Worm (Caenorhabditis elegans) whole organism, L1 larva: ENCODE results near the gene pbs-6.

Experiments
- C34B4.2 ChIP-seq: sonication (generic microtip); optimal IDR thresholded peaks from 2 replicates; lab custom pipeline; 2017; ENCODE audit warnings: mild to moderate bottlenecking, missing genetic modification characterization, missing compliant biosample characterization
- ama-1 ChIP-seq: fragments of 150-350 bp; optimal IDR thresholded peaks from 2 replicates; lab custom pipeline; 2014
- ces-1 ChIP-seq: fragments of 150-350 bp; optimal IDR thresholded peaks from 2 replicates; lab custom pipeline; 2014; ENCODE audit warnings: missing biosample characterization, missing genetic modification reagents, missing genetic modification characterization
- dpl-1 ChIP-seq, 3 experiments: fragments of 150-350 bp in 2 of 3; sonication (generic microtip) in 1 of 3; optimal IDR thresholded peaks; 2 replicates each; lab custom pipeline; 2014 to 2017; ENCODE audit warnings: missing biosample characterization in 3 of 3, missing genetic modification characterization in 3 of 3, missing genetic modification reagents in 3 of 3
- dsc-1 ChIP-seq: sonication (generic microtip); optimal IDR thresholded peaks from 2 replicates; lab custom pipeline; 2016; ENCODE audit warnings: mild to moderate bottlenecking, missing genetic modification characterization, missing compliant biosample characterization
- efl-3 ChIP-seq: fragments of 200-800 bp; sonication (Bioruptor generic); optimal IDR thresholded peaks from 2 replicates; lab custom pipeline; 2018; ENCODE audit warnings: mild to moderate bottlenecking, missing genetic modification characterization, missing compliant biosample characterization
- elt-2 ChIP-seq: sonication (generic microtip); optimal IDR thresholded peaks from 2 replicates; lab custom pipeline; 2016; ENCODE audit warnings: missing genetic modification characterization, mild to moderate bottlenecking, inconsistent platforms, missing compliant biosample characterization, missing genetic modification reagents
- fkh-10 ChIP-seq: sonication (generic microtip); optimal IDR thresholded peaks from 2 replicates; lab custom pipeline; 2017; ENCODE audit warnings: missing biosample characterization, missing genetic modification reagents, missing genetic modification characterization
- fkh-8 ChIP-seq: sonication (generic microtip); optimal IDR thresholded peaks from 2 replicates; lab custom pipeline; 2016; ENCODE audit warnings: mild to moderate bottlenecking, missing genetic modification characterization, missing compliant biosample characterization
- grh-1 ChIP-seq: fragments of 200-800 bp; sonication (Bioruptor generic); IDR thresholded peaks from 2 replicates; pipeline ENCODE4 v1.3.6; 2022; ENCODE audit warnings: missing genetic modification reagents, missing genetic modification characterization, missing compliant biosample characterization
- hlh-17 ChIP-seq: fragments of 200-800 bp; sonication (Bioruptor generic); optimal IDR thresholded peaks from 2 replicates; lab custom pipeline; 2018; ENCODE audit warnings: missing genetic modification characterization, mild to moderate bottlenecking, missing compliant biosample characterization, moderate library complexity, borderline replicate concordance
- hpl-2 ChIP-seq: fragments of 150-350 bp; optimal IDR thresholded peaks from 2 replicates; lab custom pipeline; 2014; ENCODE audit warnings: missing biosample characterization, missing genetic modification reagents, missing genetic modification characterization
- isw-1 ChIP-seq: fragments of 200-800 bp; sonication (Bioruptor generic); IDR thresholded peaks from 2 replicates; pipeline ENCODE4 v1.3.6; 2022; ENCODE audit warnings: missing genetic modification characterization, missing compliant biosample characterization
- jun-1 ChIP-seq: fragments of 150-350 bp; optimal IDR thresholded peaks from 2 replicates; lab custom pipeline; 2014; ENCODE audit warnings: missing biosample characterization, missing genetic modification reagents, missing genetic modification characterization
- lin-14 ChIP-seq: fragments of 200-800 bp; sonication (Bioruptor generic); optimal IDR thresholded peaks from 2 replicates; lab custom pipeline; 2018; ENCODE audit warnings: mild to moderate bottlenecking, missing genetic modification characterization, moderate library complexity, missing compliant biosample characterization
- lin-15B ChIP-seq: fragments of 150-350 bp; sonication (generic microtip); optimal IDR thresholded peaks from 3 replicates; lab custom pipeline; 2014; ENCODE audit warnings: missing biosample characterization, missing genetic modification characterization
- lin-35 ChIP-seq, 2 experiments: fragments of 150-350 bp; optimal IDR thresholded peaks; 2 replicates each; lab custom pipeline; 2014; ENCODE audit warnings: missing biosample characterization in 2 of 2, missing genetic modification characterization in 2 of 2, missing genetic modification reagents in 2 of 2
- lin-39 ChIP-seq: fragments of 150-350 bp; optimal IDR thresholded peaks from 2 replicates; lab custom pipeline; 2014; ENCODE audit warnings: missing biosample characterization, missing genetic modification reagents, missing genetic modification characterization
- lir-3 ChIP-seq: sonication (generic microtip); optimal IDR thresholded peaks from 2 replicates; lab custom pipeline; 2016; ENCODE audit warnings: mild to moderate bottlenecking, missing genetic modification characterization, moderate library complexity, missing compliant biosample characterization; ENCODE audit not compliant: poor library complexity
- mep-1 ChIP-seq: fragments of 150-350 bp; optimal IDR thresholded peaks from 2 replicates; lab custom pipeline; 2014; ENCODE audit warnings: missing biosample characterization, missing genetic modification characterization
- nhr-19 ChIP-seq: fragments of 200-800 bp; sonication (Bioruptor generic); conservative IDR thresholded peaks from 2 replicates; pipeline ENCODE4 v1.3.6; 2022; ENCODE audit warnings: missing genetic modification characterization, missing compliant biosample characterization
- nhr-28 ChIP-seq: fragments of 150-350 bp; optimal IDR thresholded peaks from 2 replicates; lab custom pipeline; 2014; ENCODE audit warnings: missing biosample characterization, missing genetic modification characterization
- nhr-71 ChIP-seq: sonication (generic microtip); optimal IDR thresholded peaks from 2 replicates; lab custom pipeline; 2016; ENCODE audit warnings: mild to moderate bottlenecking, missing genetic modification characterization, moderate library complexity, missing compliant biosample characterization
- nhr-76 ChIP-seq: sonication (generic microtip); optimal IDR thresholded peaks from 2 replicates; lab custom pipeline; 2017; ENCODE audit warnings: missing biosample characterization, missing genetic modification characterization
- nhr-84 ChIP-seq: sonication (generic microtip); optimal IDR thresholded peaks from 2 replicates; lab custom pipeline; 2017; ENCODE audit warnings: missing biosample characterization, missing genetic modification characterization
- nhr-85 ChIP-seq: sonication (generic microtip); peaks from one replicate; lab custom pipeline; 2016; ENCODE audit warnings: missing genetic modification characterization, inconsistent platforms, missing compliant biosample characterization
- pag-3 ChIP-seq: sonication (generic microtip); optimal IDR thresholded peaks from 2 replicates; lab custom pipeline; 2017; ENCODE audit warnings: missing genetic modification characterization, mild to moderate bottlenecking, missing compliant biosample characterization, antibody characterized with exemption, borderline replicate concordance; ENCODE audit not compliant: insufficient read depth
- pax-3 ChIP-seq: fragments of 200-800 bp; sonication (Bioruptor generic); optimal IDR thresholded peaks from 2 replicates; lab custom pipeline; 2018; ENCODE audit warnings: mild to moderate bottlenecking, missing genetic modification characterization, moderate library complexity, missing compliant biosample characterization
- pqm-1 ChIP-seq: sonication (generic microtip); optimal IDR thresholded peaks from 3 replicates; lab custom pipeline; 2017; ENCODE audit warnings: missing biosample characterization, missing genetic modification characterization
- skn-1 ChIP-seq: fragments of 150-350 bp; optimal IDR thresholded peaks from 2 replicates; lab custom pipeline; 2014; ENCODE audit warnings: missing biosample characterization, missing genetic modification characterization
- snpc-4 ChIP-seq: fragments of 150-350 bp; optimal IDR thresholded peaks from 2 replicates; lab custom pipeline; 2014; ENCODE audit warnings: missing biosample characterization, missing genetic modification characterization
- sptf-1 ChIP-seq: fragments of 150-350 bp; optimal IDR thresholded peaks from 2 replicates; lab custom pipeline; 2014; ENCODE audit warnings: missing biosample characterization, missing genetic modification characterization
- tbx-2 ChIP-seq: sonication (generic microtip); optimal IDR thresholded peaks from 2 replicates; lab custom pipeline; 2016; ENCODE audit warnings: missing genetic modification characterization, missing compliant biosample characterization
- tlp-1 ChIP-seq: fragments of 150-350 bp; optimal IDR thresholded peaks from 2 replicates; lab custom pipeline; 2014; ENCODE audit warnings: missing biosample characterization, missing genetic modification characterization
- unc-62 ChIP-seq: fragments of 150-350 bp; optimal IDR thresholded peaks from 2 replicates; lab custom pipeline; 2014; ENCODE audit warnings: missing biosample characterization, missing genetic modification reagents, missing genetic modification characterization
- unc-86 ChIP-seq: sonication (generic microtip); optimal IDR thresholded peaks from 2 replicates; lab custom pipeline; 2016; ENCODE audit warnings: missing genetic modification characterization, missing compliant biosample characterization
- unc-98 ChIP-seq: fragments of 200-800 bp; sonication (Bioruptor generic); IDR thresholded peaks from 2 replicates; pipeline ENCODE4 v1.3.6; 2022; ENCODE audit warnings: missing genetic modification characterization, missing compliant biosample characterization
- xbp-1 ChIP-seq: sonication (generic microtip); optimal IDR thresholded peaks from 2 replicates; lab custom pipeline; 2016; ENCODE audit warnings: missing genetic modification characterization, missing compliant biosample characterization
- zag-1 ChIP-seq: fragments of 150-350 bp; optimal IDR thresholded peaks from 2 replicates; lab custom pipeline; 2014; ENCODE audit warnings: missing biosample characterization, missing genetic modification characterization
- zip-4 ChIP-seq: fragments of 200-800 bp; sonication (Bioruptor generic); optimal IDR thresholded peaks from 2 replicates; lab custom pipeline; 2018; ENCODE audit warnings: mild to moderate bottlenecking, missing genetic modification characterization, moderate library complexity, missing compliant biosample characterization
- ztf-11 ChIP-seq, 2 experiments: sonication (generic microtip); optimal IDR thresholded peaks; 2 replicates each; lab custom pipeline; 2016 to 2017; ENCODE audit warnings: missing genetic modification characterization in 2 of 2, missing biosample characterization in 1 of 2, missing compliant biosample characterization in 1 of 2

pbs-6 gene

ce11 chrIII:8286824-8287223 is 42.9 kb upstream of the pbs-6 start:
- TF ChIP-seq sptf-1 (tag; lab: Kevin White, UChicago): no peak
- TF ChIP-seq nhr-28 (tag; lab: Kevin White, UChicago): no peak
- TF ChIP-seq nhr-76: no peak
- no peak for TF ChIP-seq pqm-1
- TF ChIP-seq nhr-71: no peak
- no peak for TF ChIP-seq hpl-2 (GFP tag; lab: Kevin White, UChicago)
- TF ChIP-seq unc-86 (tag; lab: Kevin White, UChicago): no peak
- TF ChIP-seq tlp-1 (tag; lab: Kevin White, UChicago): no peak
- no peak for TF ChIP-seq dpl-1 (GFP tag; optimal IDR thresholded peaks at IDR 0.05; lab: Kevin White, UChicago)
- no peak for TF ChIP-seq lin-35 (GFP tag; optimal IDR thresholded peaks at IDR 0.05; lab: Kevin White, UChicago)
- no peak for TF ChIP-seq unc-98
- TF ChIP-seq elt-2 (tag; lab: Kevin White, UChicago): no peak
- no peak for TF ChIP-seq lin-15B (tag; lab: Kevin White, UChicago)
- no peak for TF ChIP-seq hlh-17 (GFP tag; lab: Kevin White, UChicago)

ce11 chrIII:8286003-8286402 is 42.1 kb upstream of the pbs-6 start:
- TF ChIP-seq lin-14 (peak; percentile 19), skn-1 (tag; lab: Kevin White, UChicago) (no peak), lir-3 (tag; lab: Kevin White, UChicago) (no peak), fkh-10 (GFP tag; lab: Kevin White, UChicago) (peak; percentile 62)

ce11 chrIII:8283525-8283924 is 39.6 kb upstream of the pbs-6 start:
- TF ChIP-seq C34B4.2 (tag; lab: Kevin White, UChicago): no peak
- TF ChIP-seq isw-1 (GFP tag; lab: Robert Waterston, UW): no peak
- no peak for TF ChIP-seq sptf-1 (tag; lab: Kevin White, UChicago)
- TF ChIP-seq dsc-1 (tag; lab: Kevin White, UChicago): no peak
- TF ChIP-seq hpl-2 (GFP tag; lab: Kevin White, UChicago): no peak
- no peak for TF ChIP-seq snpc-4 (tag; lab: Kevin White, UChicago)
- TF ChIP-seq zip-4 (GFP tag; lab: Kevin White, UChicago): no peak
- no peak for TF ChIP-seq skn-1 (tag; lab: Kevin White, UChicago)
- no peak for TF ChIP-seq pax-3 (tag; lab: Kevin White, UChicago)
- TF ChIP-seq ces-1 (GFP tag; lab: Kevin White, UChicago): no peak
- no peak for TF ChIP-seq fkh-8 (tag; lab: Kevin White, UChicago)
- TF ChIP-seq ztf-11 (tag; optimal IDR thresholded peaks at IDR 0.05; lab: Kevin White, UChicago): peak in 1 of 2 experiments; percentile 69
- no peak for TF ChIP-seq efl-3 (GFP tag; lab: Kevin White, UChicago)
- TF ChIP-seq unc-86 (tag; lab: Kevin White, UChicago): peak; percentile 3
- TF ChIP-seq xbp-1 (tag; lab: Kevin White, UChicago): no peak
- TF ChIP-seq grh-1 (GFP tag; lab: Robert Waterston, UW): no peak
- peak; percentile 54 for TF ChIP-seq nhr-85 (tag; lab: Kevin White, UChicago)
- no peak for TF ChIP-seq jun-1
- no peak for TF ChIP-seq pag-3 (tag; lab: Kevin White, UChicago)
- TF ChIP-seq mep-1 (tag; lab: Kevin White, UChicago): no peak
- TF ChIP-seq zag-1: no peak
- TF ChIP-seq unc-62: no peak
- no peak for TF ChIP-seq nhr-84 (tag; lab: Kevin White, UChicago)
- peak; percentile 47 for TF ChIP-seq tbx-2 (tag; lab: Kevin White, UChicago)
- TF ChIP-seq ama-1 (lab: Kevin White, UChicago): no peak
- no peak for TF ChIP-seq pqm-1
- TF ChIP-seq lin-39 (tag; lab: Kevin White, UChicago): no peak
- no peak for TF ChIP-seq nhr-19
